Fruit fly (Drosophila melanogaster) whole organism, prepupa: ENCODE data around the gene Sgs8.
A peak's percentile ranks its signal among the peaks of the same experiment; 100 is the strongest.

Source experiments
- Blimp-1 ChIP-seq: fragments of 200-800 bp; sonication (Bioruptor generic); optimal IDR thresholded peaks from 3 replicates; lab custom pipeline; 2017; ENCODE audit warnings: missing biosample characterization, missing genetic modification characterization, mild to moderate bottlenecking, moderate library complexity, missing genetic modification reagents
- CG10669 ChIP-seq: fragments of 200-800 bp; sonication (Bioruptor generic); optimal IDR thresholded peaks from 3 replicates; lab custom pipeline; 2018; ENCODE audit warnings: missing biosample characterization, mild to moderate bottlenecking, missing genetic modification characterization, moderate library complexity
- CG11294 ChIP-seq: fragments of 200-800 bp; sonication (Bioruptor generic); IDR thresholded peaks from 2 replicates; pipeline ENCODE4 v1.3.6; 2022; ENCODE audit warnings: missing biosample characterization, missing genetic modification characterization
- CG11762 ChIP-seq: fragments of 200-800 bp; sonication (Bioruptor generic); optimal IDR thresholded peaks from 3 replicates; lab custom pipeline; 2016; ENCODE audit warnings: missing biosample characterization, missing genetic modification characterization; ENCODE audit not compliant: insufficient read depth
- CG11902 ChIP-seq: fragments of 200-800 bp; sonication (Bioruptor generic); optimal IDR thresholded peaks from 3 replicates; lab custom pipeline; 2016; ENCODE audit warnings: missing biosample characterization, missing genetic modification characterization
- CG1621 ChIP-seq: fragments of 200-800 bp; sonication (Bioruptor generic); optimal IDR thresholded peaks from 3 replicates; lab custom pipeline; 2018; ENCODE audit warnings: missing biosample characterization, mild to moderate bottlenecking, missing genetic modification characterization
- CG16779 ChIP-seq: fragments of 200-800 bp; sonication (Bioruptor generic); optimal IDR thresholded peaks from 3 replicates; lab custom pipeline; 2017; ENCODE audit warnings: missing biosample characterization, mild to moderate bottlenecking, missing genetic modification characterization
- CG32006 ChIP-seq: fragments of 200-800 bp; sonication (Bioruptor generic); optimal IDR thresholded peaks from 3 replicates; lab custom pipeline; 2017; ENCODE audit warnings: missing biosample characterization, mild to moderate bottlenecking, missing genetic modification characterization
- CG34406 ChIP-seq: fragments of 200-800 bp; sonication (Bioruptor generic); optimal IDR thresholded peaks from 3 replicates; lab custom pipeline; 2016; ENCODE audit warnings: missing biosample characterization, missing genetic modification characterization
- CG4318 ChIP-seq: fragments of 200-800 bp; sonication (Bioruptor generic); optimal IDR thresholded peaks from 3 replicates; lab custom pipeline; 2017; ENCODE audit warnings: missing biosample characterization, mild to moderate bottlenecking, missing genetic modification characterization
- CG6163 ChIP-seq: fragments of 200-800 bp; sonication (Bioruptor generic); IDR thresholded peaks from 3 replicates; pipeline ENCODE4 v1.3.6; 2022; ENCODE audit warnings: missing biosample characterization, missing genetic modification characterization
- CG6276 ChIP-seq: fragments of 200-800 bp; sonication (Bioruptor generic); optimal IDR thresholded peaks from 2 replicates; lab custom pipeline; 2017; ENCODE audit warnings: missing biosample characterization, mild to moderate bottlenecking, missing genetic modification characterization
- CG6808 ChIP-seq: fragments of 200-800 bp; sonication (Bioruptor generic); optimal IDR thresholded peaks from 3 replicates; lab custom pipeline; 2017; ENCODE audit warnings: missing biosample characterization, missing genetic modification characterization, mild to moderate bottlenecking, moderate library complexity, missing genetic modification reagents
- CG7368 ChIP-seq: fragments of 200-800 bp; sonication (Bioruptor generic); optimal IDR thresholded peaks from 3 replicates; lab custom pipeline; 2016; ENCODE audit warnings: missing biosample characterization, missing genetic modification characterization
- CG8119 ChIP-seq: fragments of 200-800 bp; sonication (Bioruptor generic); IDR thresholded peaks from 3 replicates; pipeline ENCODE4 v1.3.6; 2022; ENCODE audit warnings: missing biosample characterization, missing genetic modification characterization
- CG8319 ChIP-seq: fragments of 200-800 bp; sonication (Bioruptor generic); optimal IDR thresholded peaks from 3 replicates; lab custom pipeline; 2016; ENCODE audit warnings: missing biosample characterization, missing genetic modification characterization
- CG8632 ChIP-seq: fragments of 200-800 bp; sonication (Bioruptor generic); optimal IDR thresholded peaks from 3 replicates; lab custom pipeline; 2016; ENCODE audit warnings: missing biosample characterization, missing genetic modification characterization
- Eip75B ChIP-seq: fragments of 200-800 bp; sonication (Bioruptor generic); optimal IDR thresholded peaks from 3 replicates; lab custom pipeline; 2016; ENCODE audit warnings: missing biosample characterization, missing genetic modification characterization
- Eip78C ChIP-seq: fragments of 200-800 bp; sonication (Bioruptor generic); peaks from one replicate; lab custom pipeline; 2016; ENCODE audit warnings: missing biosample characterization, missing genetic modification characterization
- Ets21C ChIP-seq: fragments of 200-800 bp; sonication (Bioruptor generic); optimal IDR thresholded peaks from 3 replicates; lab custom pipeline; 2016; ENCODE audit warnings: missing biosample characterization, missing genetic modification characterization
- Ets96B ChIP-seq: fragments of 200-800 bp; optimal IDR thresholded peaks from 2 replicates; lab custom pipeline; 2019; ENCODE audit warnings: missing biosample characterization, mild to moderate bottlenecking, missing genetic modification characterization, moderate library complexity
- Hr39 ChIP-seq: fragments of 200-800 bp; sonication (Bioruptor generic); optimal IDR thresholded peaks from 2 replicates; lab custom pipeline; 2016; ENCODE audit warnings: missing biosample characterization, missing genetic modification characterization
- Lpt ChIP-seq: fragments of 200-800 bp; sonication (Bioruptor generic); optimal IDR thresholded peaks from 3 replicates; lab custom pipeline; 2016; ENCODE audit warnings: missing biosample characterization, missing genetic modification characterization
- Met ChIP-seq: fragments of 200-800 bp; sonication (Bioruptor generic); optimal IDR thresholded peaks from 3 replicates; lab custom pipeline; 2016; ENCODE audit warnings: missing biosample characterization, missing genetic modification characterization
- OdsH ChIP-seq: fragments of 200-800 bp; sonication (Bioruptor generic); optimal IDR thresholded peaks from 3 replicates; lab custom pipeline; 2016; ENCODE audit warnings: missing biosample characterization, missing genetic modification characterization
- Smox ChIP-seq: fragments of 200-800 bp; sonication (Bioruptor generic); optimal IDR thresholded peaks from 3 replicates; lab custom pipeline; 2016; ENCODE audit warnings: missing biosample characterization, missing genetic modification characterization
- Sox102F ChIP-seq: fragments of 200-800 bp; sonication (Bioruptor generic); optimal IDR thresholded peaks from 2 replicates; lab custom pipeline; 2016; ENCODE audit warnings: missing biosample characterization, mild to moderate bottlenecking, missing genetic modification characterization
- Sox14 ChIP-seq: fragments of 200-800 bp; sonication (Bioruptor generic); optimal IDR thresholded peaks from 3 replicates; lab custom pipeline; 2016; ENCODE audit warnings: missing biosample characterization, missing genetic modification characterization
- achi ChIP-seq: fragments of 200-800 bp; sonication (Bioruptor generic); optimal IDR thresholded peaks from 3 replicates; lab custom pipeline; 2016; ENCODE audit warnings: missing biosample characterization, missing genetic modification characterization
- cyc ChIP-seq: fragments of 200-800 bp; sonication (Bioruptor generic); optimal IDR thresholded peaks from 3 replicates; lab custom pipeline; 2016; ENCODE audit warnings: missing biosample characterization, missing genetic modification characterization
- dac ChIP-seq: fragments of 200-800 bp; sonication (Bioruptor generic); optimal IDR thresholded peaks from 2 replicates; lab custom pipeline; 2017; ENCODE audit warnings: missing biosample characterization, mild to moderate bottlenecking, missing genetic modification characterization
- dsx ChIP-seq: fragments of 200-800 bp; optimal IDR thresholded peaks from 3 replicates; lab custom pipeline; 2019; ENCODE audit warnings: missing biosample characterization, mild to moderate bottlenecking, missing genetic modification characterization, moderate library complexity; ENCODE audit not compliant: poor library complexity, severe bottlenecking
- esn ChIP-seq: fragments of 200-800 bp; sonication (Bioruptor generic); optimal IDR thresholded peaks from 2 replicates; lab custom pipeline; 2016; ENCODE audit warnings: missing biosample characterization, mild to moderate bottlenecking, missing genetic modification characterization, moderate library complexity
- fd59A ChIP-seq: fragments of 200-800 bp; sonication (Bioruptor generic); optimal IDR thresholded peaks from 2 replicates; lab custom pipeline; 2017; ENCODE audit warnings: missing biosample characterization, mild to moderate bottlenecking, missing genetic modification characterization, missing genetic modification reagents
- fkh ChIP-seq: fragments of 200-800 bp; sonication (Bioruptor generic); optimal IDR thresholded peaks from 3 replicates; lab custom pipeline; 2017; ENCODE audit warnings: missing biosample characterization, mild to moderate bottlenecking, missing genetic modification characterization, moderate library complexity
- lz ChIP-seq: fragments of 200-800 bp; sonication (Bioruptor generic); optimal IDR thresholded peaks from 3 replicates; lab custom pipeline; 2016; ENCODE audit warnings: missing biosample characterization, missing genetic modification characterization
- net ChIP-seq: fragments of 200-800 bp; sonication (Bioruptor generic); optimal IDR thresholded peaks from 3 replicates; lab custom pipeline; 2016; ENCODE audit warnings: missing biosample characterization, missing genetic modification characterization
- pdm3 ChIP-seq: fragments of 200-800 bp; sonication (Bioruptor generic); optimal IDR thresholded peaks from 3 replicates; lab custom pipeline; 2016; ENCODE audit warnings: missing biosample characterization, missing genetic modification characterization
- ss ChIP-seq, 2 experiments: fragments of 200-800 bp; sonication (Bioruptor generic); optimal IDR thresholded peaks; 2 replicates in 1 of 2; 3 replicates in 1 of 2; lab custom pipeline; 2017 to 2018; ENCODE audit warnings: mild to moderate bottlenecking in 2 of 2, missing biosample characterization in 2 of 2, missing genetic modification characterization in 2 of 2, moderate library complexity in 1 of 2
- svp ChIP-seq: fragments of 200-800 bp; sonication (Bioruptor generic); peaks from one replicate; lab custom pipeline; 2016; ENCODE audit warnings: missing biosample characterization, missing genetic modification characterization
- topi ChIP-seq: fragments of 200-800 bp; sonication (Bioruptor generic); optimal IDR thresholded peaks from 3 replicates; lab custom pipeline; 2016; ENCODE audit warnings: missing biosample characterization, missing genetic modification characterization
- vri ChIP-seq: fragments of 200-800 bp; sonication (Bioruptor generic); optimal IDR thresholded peaks from 3 replicates; lab custom pipeline; 2016; ENCODE audit warnings: missing biosample characterization, mild to moderate bottlenecking, missing genetic modification characterization

Gene Sgs8

DNA sequence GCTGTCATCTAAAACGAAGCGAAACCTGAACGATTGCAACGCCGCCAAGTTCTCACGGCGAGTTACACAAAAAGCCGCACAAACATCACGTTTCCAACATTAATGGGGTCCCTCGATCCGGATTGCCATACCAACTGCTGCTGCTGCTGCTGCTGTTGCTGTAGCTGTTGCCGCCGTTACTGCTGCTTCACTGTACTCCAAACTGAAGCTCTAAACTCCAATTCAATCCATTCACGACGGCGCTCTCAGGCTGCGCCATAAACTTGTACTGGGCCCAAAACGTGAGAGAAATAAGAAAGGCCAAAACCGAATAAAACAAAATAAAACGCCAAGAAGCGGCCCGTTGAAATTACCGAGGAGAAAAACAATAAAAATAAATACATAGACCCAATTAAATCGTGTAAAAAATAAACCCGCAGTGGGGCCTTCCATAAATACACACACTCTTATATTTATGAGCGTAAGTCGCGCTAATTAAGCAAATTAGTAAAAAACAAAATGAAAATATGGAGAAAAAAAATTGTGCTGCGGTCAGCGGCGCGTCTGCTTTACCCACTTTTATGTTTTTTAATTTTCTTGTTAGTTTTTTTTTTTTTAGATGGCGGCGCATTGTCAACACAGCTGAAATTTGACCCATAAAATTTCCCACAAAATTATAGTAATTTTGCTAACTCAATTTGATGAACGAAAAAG lies 38.3 kb upstream of the Sgs8 start:
- peak; percentile 34 for TF ChIP-seq CG6276
- TF ChIP-seq svp (GFP tag; lab: Kevin White, UChicago), result no peak
- TF ChIP-seq Eip78C (GFP tag; lab: Kevin White, UChicago), result peak; percentile 25

DNA sequence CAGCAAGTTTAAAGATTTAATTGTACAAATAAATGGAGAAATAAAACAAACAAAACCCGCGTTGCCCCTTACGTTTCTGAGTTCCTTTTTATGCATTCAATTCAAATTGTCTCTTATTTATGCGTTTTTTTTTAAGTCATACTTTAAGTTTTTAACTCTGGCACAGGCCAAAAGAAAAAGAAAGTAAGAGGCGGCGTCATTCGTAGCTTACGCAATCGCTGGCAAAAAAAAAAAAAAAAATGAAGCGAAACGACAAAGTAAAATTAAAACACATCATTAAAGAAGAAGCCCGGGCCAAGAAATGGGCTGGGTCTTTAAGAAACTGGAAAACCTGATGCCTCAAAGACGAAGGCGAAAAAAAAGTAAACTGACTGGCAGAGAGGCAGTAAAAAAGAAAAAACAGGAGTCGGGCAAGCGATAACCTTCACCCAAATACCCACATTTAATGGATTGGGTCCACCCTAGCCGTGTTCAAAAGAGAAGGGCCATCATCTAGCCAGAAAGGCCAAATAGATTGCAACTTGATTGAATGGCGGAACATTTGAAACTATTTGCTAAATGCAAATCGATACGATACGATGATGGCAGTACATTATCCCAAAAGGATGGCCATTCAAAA lies 34.6 kb upstream of the Sgs8 start:
- no peak for TF ChIP-seq OdsH
- no peak for TF ChIP-seq CG11294
- TF ChIP-seq topi (GFP tag; lab: Kevin White, UChicago), result no peak
- no peak for TF ChIP-seq CG8319
- TF ChIP-seq Met (GFP tag; lab: Kevin White, UChicago), result no peak
- TF ChIP-seq CG6276, result no peak
- no peak for TF ChIP-seq Ets96B (tag; lab: Kevin White, UChicago)
- no peak for TF ChIP-seq ss (GFP tag; optimal IDR thresholded peaks at IDR 0.05; lab: Kevin White, UChicago)
- peak; percentile 68 for TF ChIP-seq Blimp-1 (GFP tag; lab: Kevin White, UChicago)
- TF ChIP-seq Ets21C (GFP tag; lab: Kevin White, UChicago), result no peak
- TF ChIP-seq CG11902 (GFP tag; lab: Kevin White, UChicago), result no peak
- peak; percentile 22 for TF ChIP-seq achi (GFP tag; lab: Kevin White, UChicago)
- peak; percentile 12 for TF ChIP-seq CG6808 (GFP tag; lab: Kevin White, UChicago)
- TF ChIP-seq vri, result peak; percentile 43
- no peak for TF ChIP-seq CG8119 (GFP tag; lab: Robert Waterston, UW)
- TF ChIP-seq CG7368 (GFP tag; lab: Kevin White, UChicago), result no peak
- TF ChIP-seq fd59A (GFP tag; lab: Kevin White, UChicago), result no peak
- no peak for TF ChIP-seq CG1621 (tag; lab: Kevin White, UChicago)
- no peak for TF ChIP-seq CG4318 (GFP tag; lab: Kevin White, UChicago)
- TF ChIP-seq lz, result no peak
- TF ChIP-seq Eip75B, result no peak
- TF ChIP-seq Eip78C (GFP tag; lab: Kevin White, UChicago), result peak; percentile 52
- no peak for TF ChIP-seq dac (GFP tag; lab: Kevin White, UChicago)
- no peak for TF ChIP-seq Hr39 (GFP tag; lab: Kevin White, UChicago)
- TF ChIP-seq pdm3 (GFP tag; lab: Kevin White, UChicago), result no peak
- TF ChIP-seq CG8632 (GFP tag; lab: Kevin White, UChicago), result no peak
- TF ChIP-seq Sox14 (GFP tag; lab: Kevin White, UChicago), result no peak
- no peak for TF ChIP-seq CG10669 (GFP tag; lab: Kevin White, UChicago)
- no peak for TF ChIP-seq CG32006 (GFP tag; lab: Kevin White, UChicago)
- peak; percentile 10; the same call in 1 of the 3 replicates for TF ChIP-seq CG6163
- TF ChIP-seq CG16779, result no peak
- TF ChIP-seq Smox (GFP tag; lab: Kevin White, UChicago), result no peak
- no peak for TF ChIP-seq dsx (GFP tag; lab: Kevin White, UChicago)
- no peak for TF ChIP-seq net (GFP tag; lab: Kevin White, UChicago)
- TF ChIP-seq esn, result no peak
- TF ChIP-seq fkh, result no peak
- peak; percentile 19 for TF ChIP-seq Sox102F
- TF ChIP-seq cyc (GFP tag; lab: Kevin White, UChicago), result no peak
- TF ChIP-seq CG11762 (GFP tag; lab: Kevin White, UChicago), result no peak
- no peak for TF ChIP-seq CG34406 (GFP tag; lab: Kevin White, UChicago)
- TF ChIP-seq Lpt, result no peak
- TF ChIP-seq svp (GFP tag; lab: Kevin White, UChicago), result peak; percentile 58
